Worm (Caenorhabditis elegans): ENCODE results near the gene T22D1.17.

DNA sequence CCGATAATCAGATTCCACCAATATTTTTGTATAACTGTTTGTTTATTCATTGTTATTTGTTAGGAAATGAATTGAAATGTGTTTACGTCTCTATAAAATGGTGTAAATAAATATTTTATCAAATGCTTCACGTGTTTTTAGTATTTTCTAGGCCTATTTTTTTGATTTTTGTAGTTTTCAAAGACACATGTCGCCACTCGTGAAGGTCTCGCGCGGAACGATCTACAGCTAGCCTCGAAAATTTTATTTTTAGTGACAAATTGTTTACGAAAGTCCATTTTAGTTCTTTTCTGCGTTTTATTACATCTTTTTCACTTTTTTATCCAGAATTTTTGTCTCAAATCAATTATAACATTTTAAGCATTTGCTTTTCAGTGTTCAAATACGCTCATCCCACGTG, 2.2 kb upstream of the T22D1.17 start, which contains the start of gene T22D1.5:
- TF ChIP-seq nhr-11 (tag; optimal IDR thresholded peaks at IDR 0.05) (no peak), snpc-4 (tag; optimal IDR thresholded peaks at IDR 0.05) (no peak), nhr-10 (tag; optimal IDR thresholded peaks at IDR 0.05) (no peak), dpl-1 (GFP tag; optimal IDR thresholded peaks at IDR 0.05) (no peak), unc-62 (GFP tag; optimal IDR thresholded peaks at IDR 0.05 in 1 of 2) (no peak), unc-62 (tag; optimal IDR thresholded peaks at IDR 0.05) (no peak), lin-39 (tag; optimal IDR thresholded peaks at IDR 0.05) (no peak), skn-1 (tag; optimal IDR thresholded peaks at IDR 0.05) (no peak), fkh-10 (GFP tag; optimal IDR thresholded peaks at IDR 0.05) (no peak), pqm-1 (tag; optimal IDR thresholded peaks at IDR 0.05) (no peak), lin-15B (tag; optimal IDR thresholded peaks at IDR 0.05) (no peak), lin-13 (GFP tag; optimal IDR thresholded peaks at IDR 0.05) (no peak), ama-1 (optimal IDR thresholded peaks at IDR 0.05) (no peak), pha-4 (GFP tag; IDR thresholded peaks at IDR 0.05) (no peak), pha-4 (tag; optimal IDR thresholded peaks at IDR 0.05) (no peak)
